Worm (Caenorhabditis elegans): ENCODE measurements around the gene apn-1.

ce11 chrII:8058769-8059168 is 11.4 kb downstream of the apn-1 start, which contains the start of gene T05H10.8:
- TF ChIP-seq flt-1 (GFP tag; IDR thresholded peaks at IDR 0.05), result no peak
- TF ChIP-seq med-1 (GFP tag; optimal IDR thresholded peaks at IDR 0.05; ENCODE audit: insufficient read depth), result no peak
- TF ChIP-seq ztf-23 (GFP tag; IDR thresholded peaks at IDR 0.05), result no peak
- TF ChIP-seq cog-1 (tag; optimal IDR thresholded peaks at IDR 0.05), result no peak
- TF ChIP-seq ztf-29 (GFP tag; IDR thresholded peaks at IDR 0.05), result no peak
- no peak for TF ChIP-seq T22C8.4 (GFP tag; IDR thresholded peaks at IDR 0.05)
- TF ChIP-seq klf-2 (GFP tag; conservative IDR thresholded peaks at IDR 0.05), result no peak
- no peak for TF ChIP-seq tab-1 (GFP tag; IDR thresholded peaks at IDR 0.05)
- no peak for TF ChIP-seq ref-1 (GFP tag; conservative IDR thresholded peaks at IDR 0.05)
